Fruit fly (Drosophila melanogaster): Measurements from ENCODE around the gene stas.
A peak's percentile ranks its signal among the peaks of the same experiment; 100 is the strongest.

DNA sequence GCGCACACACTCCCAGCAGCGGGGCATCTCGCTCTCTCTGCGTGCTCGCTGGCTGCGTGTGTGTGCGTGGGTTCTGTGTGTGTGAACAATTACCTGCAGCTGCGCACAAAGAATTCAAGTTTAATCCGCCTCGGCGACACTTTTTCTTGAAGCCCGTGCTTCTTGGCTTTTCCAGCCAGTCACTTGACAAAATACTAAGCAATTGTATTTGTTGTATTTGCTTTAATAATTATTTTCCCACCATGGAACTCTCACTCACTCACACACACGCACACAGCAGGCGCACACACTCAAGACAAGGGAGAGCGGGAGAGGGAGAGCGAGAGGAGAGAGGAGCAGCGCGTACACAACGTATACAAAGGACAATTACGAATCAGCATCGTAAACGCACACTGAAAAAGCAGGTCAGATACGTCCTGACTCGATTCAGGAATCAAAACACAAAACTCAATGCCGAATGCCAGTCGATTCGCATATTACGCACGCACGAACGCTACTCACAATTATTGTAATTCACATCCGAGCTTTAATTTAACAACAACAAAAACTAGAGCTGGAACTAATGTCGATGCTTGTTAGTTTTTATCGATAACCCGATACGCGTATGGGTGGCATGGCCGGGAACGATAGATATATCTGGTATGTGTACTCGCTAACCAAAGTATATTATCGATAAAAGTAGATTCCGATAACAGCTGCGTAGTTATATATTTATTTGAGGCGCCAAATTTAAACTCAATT is 24.5 kb upstream of the stas start, which contains the start of gene RhoGAPp190:
- TF ChIP-seq CG8478 (optimal IDR thresholded peaks at IDR 0.05), result peak; percentile 54
- TF ChIP-seq psq (optimal IDR thresholded peaks at IDR 0.05), result no peak
- TF ChIP-seq usp (GFP tag; optimal IDR thresholded peaks at IDR 0.05), result no peak
- TF ChIP-seq Dll (optimal IDR thresholded peaks at IDR 0.05), result peak; percentile 92
- TF ChIP-seq pan (optimal IDR thresholded peaks at IDR 0.05), result no peak
- no peak for TF ChIP-seq EcR (GFP tag; optimal IDR thresholded peaks at IDR 0.05)
